Worm (Caenorhabditis elegans): ENCODE data around the gene R06F6.12.

DNA sequence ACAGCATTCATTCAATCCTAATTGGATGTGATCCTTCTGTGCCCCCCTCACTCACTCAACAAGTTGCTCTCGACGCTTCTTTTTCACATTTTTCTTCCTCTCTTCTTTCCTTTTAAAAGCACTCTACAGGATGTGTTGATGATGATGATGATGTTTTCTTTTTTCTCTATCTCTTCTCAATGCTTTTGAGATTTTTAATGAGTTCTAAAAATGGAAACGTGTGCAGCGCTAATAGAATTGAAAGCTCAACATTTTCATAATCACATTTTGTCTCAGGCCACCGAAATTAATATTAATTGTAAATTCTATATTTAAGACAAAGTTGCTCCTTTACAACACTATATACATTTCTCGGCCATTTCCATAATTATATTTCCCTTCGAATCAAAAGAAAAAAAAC, 23.7 kb downstream of the R06F6.12 start:
- no peak for TF ChIP-seq nhr-90 (tag; optimal IDR thresholded peaks at IDR 0.05; ENCODE audit: poor library complexity)
- peak in 1 of 2 experiments; percentile 3 for TF ChIP-seq lsy-2 (tag; optimal IDR thresholded peaks at IDR 0.05)
- TF ChIP-seq ceh-82 (tag; optimal IDR thresholded peaks at IDR 0.05) = no peak
- TF ChIP-seq rnt-1 (tag; optimal IDR thresholded peaks at IDR 0.05) = no peak
- no peak for TF ChIP-seq lin-15B (tag; optimal IDR thresholded peaks at IDR 0.05)

All from whole organism, L1 larva.